Worm (Caenorhabditis elegans) whole organism, L4 larva: ENCODE measurements around the gene W06D11.2.
A peak's percentile ranks its signal among the peaks of the same experiment; 100 is the strongest.

Source experiments
- F26F4.8 ChIP-seq: fragments of 200-800 bp; sonication (Bioruptor generic); conservative IDR thresholded peaks from 2 replicates; pipeline ENCODE4 v1.3.6; 2022; ENCODE audit warnings: missing genetic modification characterization, missing compliant biosample characterization
- F49E8.2 ChIP-seq: sonication (generic microtip); optimal IDR thresholded peaks from 2 replicates; lab custom pipeline; 2016; ENCODE audit warnings: missing compliant biosample characterization, mild to moderate bottlenecking, missing genetic modification characterization, borderline replicate concordance
- T20F7.1 ChIP-seq: fragments of 200-800 bp; sonication (Bioruptor generic); optimal IDR thresholded peaks from 2 replicates; lab custom pipeline; 2018; ENCODE audit warnings: mild to moderate bottlenecking, missing genetic modification characterization, missing compliant biosample characterization
- T26A8.4 ChIP-seq: fragments of 200-800 bp; sonication (Bioruptor generic); IDR thresholded peaks from 2 replicates; pipeline ENCODE4 v1.3.6; 2022; ENCODE audit warnings: missing genetic modification characterization, missing compliant biosample characterization
- Y105C5A.15 ChIP-seq: fragments of 200-800 bp; sonication (Bioruptor generic); IDR thresholded peaks from 2 replicates; pipeline ENCODE4 v1.3.6; 2022; ENCODE audit warnings: missing genetic modification characterization, missing compliant biosample characterization
- Y75B8A.6 ChIP-seq: fragments of 200-800 bp; sonication (Bioruptor generic); IDR thresholded peaks from 2 replicates; pipeline ENCODE4 v1.3.6; 2022; ENCODE audit warnings: missing genetic modification reagents, missing genetic modification characterization, missing compliant biosample characterization
- aha-1 ChIP-seq: fragments of 150-350 bp; peaks from one replicate; lab custom pipeline; 2014; ENCODE audit warnings: missing biosample characterization, missing genetic modification characterization
- ama-1 ChIP-seq: fragments of 150-350 bp; optimal IDR thresholded peaks from 2 replicates; lab custom pipeline; 2014; ENCODE audit warnings: inconsistent platforms, mixed read lengths
- attf-4 ChIP-seq: sonication (generic microtip); optimal IDR thresholded peaks from 3 replicates; lab custom pipeline; 2017; ENCODE audit warnings: missing biosample characterization, missing genetic modification characterization
- ceh-20 ChIP-seq: fragments of 200-800 bp; sonication (Bioruptor generic); IDR thresholded peaks from 2 replicates; pipeline ENCODE4 v1.3.6; 2022; ENCODE audit warnings: missing genetic modification reagents, missing genetic modification characterization, missing compliant biosample characterization
- ceh-28 ChIP-seq: fragments of 150-350 bp; optimal IDR thresholded peaks from 2 replicates; lab custom pipeline; 2014; ENCODE audit warnings: missing biosample characterization, missing genetic modification reagents, missing genetic modification characterization
- ceh-32 ChIP-seq: sonication (generic microtip); optimal IDR thresholded peaks from 2 replicates; lab custom pipeline; 2016; ENCODE audit warnings: mild to moderate bottlenecking, missing genetic modification characterization, missing compliant biosample characterization; ENCODE audit not compliant: poor library complexity
- ceh-62 ChIP-seq: sonication (generic microtip); optimal IDR thresholded peaks from 2 replicates; lab custom pipeline; 2017; ENCODE audit warnings: missing biosample characterization, missing genetic modification characterization
- ctbp-1 ChIP-seq: fragments of 200-800 bp; sonication (Bioruptor generic); IDR thresholded peaks from 2 replicates; pipeline ENCODE4 v1.3.6; 2022; ENCODE audit warnings: missing genetic modification reagents, missing genetic modification characterization, missing compliant biosample characterization
- daf-16 ChIP-seq, 3 experiments: sonication (generic microtip); optimal IDR thresholded peaks; 2 replicates each; lab custom pipeline; 2016 to 2017; ENCODE audit warnings: missing genetic modification characterization in 3 of 3, missing genetic modification reagents in 3 of 3, mild to moderate bottlenecking in 2 of 3, missing compliant biosample characterization in 2 of 3, missing biosample characterization in 1 of 3, moderate library complexity in 1 of 3
- dmd-6 ChIP-seq: fragments of 200-800 bp; sonication (Bioruptor generic); IDR thresholded peaks from 2 replicates; pipeline ENCODE4 v1.3.6; 2022; ENCODE audit warnings: missing genetic modification reagents, missing genetic modification characterization, missing compliant biosample characterization
- dmd-8 ChIP-seq: fragments of 200-800 bp; sonication (Bioruptor generic); IDR thresholded peaks from 2 replicates; pipeline ENCODE4 v1.3.6; 2022; ENCODE audit warnings: missing genetic modification characterization, missing compliant biosample characterization
- duxl-1 ChIP-seq: sonication (generic microtip); optimal IDR thresholded peaks from 2 replicates; lab custom pipeline; 2016; ENCODE audit warnings: mild to moderate bottlenecking, missing genetic modification characterization, moderate library complexity, missing compliant biosample characterization; ENCODE audit not compliant: poor library complexity
- fkh-10 ChIP-seq: fragments of 150-350 bp; optimal IDR thresholded peaks from 2 replicates; lab custom pipeline; 2014; ENCODE audit warnings: missing biosample characterization, missing genetic modification reagents, missing genetic modification characterization
- jun-1 ChIP-seq: fragments of 150-350 bp; optimal IDR thresholded peaks from 2 replicates; lab custom pipeline; 2014; ENCODE audit warnings: missing biosample characterization, missing genetic modification reagents, missing genetic modification characterization
- lin-15B ChIP-seq: fragments of 150-350 bp; sonication (generic microtip); optimal IDR thresholded peaks from 3 replicates; lab custom pipeline; 2014; ENCODE audit warnings: missing biosample characterization, missing genetic modification characterization
- lir-3 ChIP-seq: sonication (generic microtip); optimal IDR thresholded peaks from 2 replicates; lab custom pipeline; 2016; ENCODE audit warnings: mild to moderate bottlenecking, missing genetic modification characterization, missing compliant biosample characterization
- lsy-2 ChIP-seq, 2 experiments: fragments of 150-350 bp in 1 of 2; sonication (generic microtip) in 1 of 2; optimal IDR thresholded peaks; 2 replicates each; lab custom pipeline; 2014 to 2017; ENCODE audit warnings: missing biosample characterization in 2 of 2, missing genetic modification characterization in 2 of 2
- madf-9 ChIP-seq: fragments of 200-800 bp; sonication (Bioruptor generic); conservative IDR thresholded peaks from 2 replicates; pipeline ENCODE4 v1.3.6; 2022; ENCODE audit warnings: missing genetic modification reagents, missing genetic modification characterization, missing compliant biosample characterization
- mep-1 ChIP-seq: fragments of 150-350 bp; sonication (generic microtip); optimal IDR thresholded peaks from 3 replicates; lab custom pipeline; 2014; ENCODE audit warnings: missing biosample characterization, missing genetic modification characterization
- nhr-237 ChIP-seq: sonication (generic microtip); optimal IDR thresholded peaks from 2 replicates; lab custom pipeline; 2017; ENCODE audit warnings: missing biosample characterization, missing genetic modification characterization
- nhr-41 ChIP-seq: fragments of 200-800 bp; sonication (Bioruptor generic); IDR thresholded peaks from 2 replicates; pipeline ENCODE4 v1.3.6; 2022; ENCODE audit warnings: missing genetic modification reagents, missing genetic modification characterization, missing compliant biosample characterization
- nhr-42 ChIP-seq: fragments of 200-800 bp; sonication (Bioruptor generic); IDR thresholded peaks from 2 replicates; pipeline ENCODE4 v1.3.6; 2022; ENCODE audit warnings: missing genetic modification characterization, missing compliant biosample characterization
- nhr-48 ChIP-seq: sonication (generic microtip); optimal IDR thresholded peaks from 2 replicates; lab custom pipeline; 2016; ENCODE audit warnings: mild to moderate bottlenecking, missing genetic modification characterization, missing compliant biosample characterization
- pha-4 ChIP-seq, 2 experiments: fragments of 150-350 bp in 1 of 2; fragments of 200-800 bp in 1 of 2; sonication (Bioruptor generic) in 1 of 2; IDR thresholded peaks in 1 of 2; optimal IDR thresholded peaks in 1 of 2; 2 replicates each; pipeline versions ENCODE4 v1.3.6 to Lab custom; 2014 to 2022; ENCODE audit warnings: missing genetic modification characterization in 2 of 2, missing genetic modification reagents in 2 of 2, missing biosample characterization in 1 of 2, missing compliant biosample characterization in 1 of 2
- php-3 ChIP-seq: fragments of 200-800 bp; sonication (Bioruptor generic); IDR thresholded peaks from 2 replicates; pipeline ENCODE4 v1.3.6; 2022; ENCODE audit warnings: missing genetic modification reagents, missing genetic modification characterization, missing compliant biosample characterization
- sdz-12 ChIP-seq: fragments of 200-800 bp; sonication (Bioruptor generic); optimal IDR thresholded peaks from 2 replicates; lab custom pipeline; 2018; ENCODE audit warnings: mild to moderate bottlenecking, missing genetic modification characterization, missing compliant biosample characterization
- set-16 ChIP-seq: fragments of 200-800 bp; sonication (Bioruptor generic); IDR thresholded peaks from 2 replicates; pipeline ENCODE4 v1.3.6; 2022; ENCODE audit warnings: missing genetic modification reagents, missing genetic modification characterization, missing compliant biosample characterization
- snpc-1.2 ChIP-seq: fragments of 200-800 bp; sonication (Bioruptor generic); IDR thresholded peaks from 2 replicates; pipeline ENCODE4 v1.3.6; 2022; ENCODE audit warnings: missing genetic modification reagents, missing genetic modification characterization, missing compliant biosample characterization
- snpc-4 ChIP-seq: fragments of 150-350 bp; optimal IDR thresholded peaks from 2 replicates; lab custom pipeline; 2014; ENCODE audit warnings: missing biosample characterization, missing genetic modification characterization
- spr-1 ChIP-seq: sonication (generic microtip); optimal IDR thresholded peaks from 2 replicates; lab custom pipeline; 2016; ENCODE audit warnings: mild to moderate bottlenecking, missing genetic modification characterization, missing compliant biosample characterization
- spr-3 ChIP-seq: fragments of 200-800 bp; sonication (Bioruptor generic); optimal IDR thresholded peaks from 2 replicates; lab custom pipeline; 2018; ENCODE audit warnings: mild to moderate bottlenecking, missing genetic modification characterization, missing compliant biosample characterization
- unc-130 ChIP-seq: sonication (generic microtip); optimal IDR thresholded peaks from 2 replicates; lab custom pipeline; 2016; ENCODE audit warnings: missing genetic modification reagents, missing genetic modification characterization, missing compliant biosample characterization
- unc-62 ChIP-seq, 3 experiments: fragments of 150-350 bp in 1 of 3; sonication (generic microtip); optimal IDR thresholded peaks in 2 of 3; peaks in 1 of 3; 1 replicate in 1 of 3; 2 replicates in 2 of 3; lab custom pipeline; 2014 to 2017; ENCODE audit warnings: missing biosample characterization in 3 of 3, missing genetic modification characterization in 3 of 3, missing genetic modification reagents in 3 of 3, missing genotype in 1 of 3
- vab-7 ChIP-seq: fragments of 200-800 bp; sonication (Bioruptor generic); IDR thresholded peaks from 2 replicates; pipeline ENCODE4 v1.3.6; 2022; ENCODE audit warnings: missing genetic modification reagents, missing genetic modification characterization, missing compliant biosample characterization
- zag-1 ChIP-seq: fragments of 150-350 bp; optimal IDR thresholded peaks from 2 replicates; lab custom pipeline; 2014; ENCODE audit warnings: missing biosample characterization, missing genetic modification characterization
- zip-2 ChIP-seq: fragments of 150-350 bp; optimal IDR thresholded peaks from 2 replicates; lab custom pipeline; 2014; ENCODE audit warnings: missing biosample characterization, missing genetic modification characterization
- ztf-11 ChIP-seq: fragments of 150-350 bp; optimal IDR thresholded peaks from 2 replicates; lab custom pipeline; 2014; ENCODE audit warnings: missing biosample characterization, missing genetic modification characterization
- ztf-7 ChIP-seq: fragments of 150-350 bp; optimal IDR thresholded peaks from 2 replicates; lab custom pipeline; 2014; ENCODE audit warnings: missing biosample characterization, missing genetic modification characterization

W06D11.2 gene

ce11 chrX:12296392-12296791, at the start of gene W06D11.2:
TSS of gene W06D11.2 (minus strand) at chrX:12296730.
- TF ChIP-seq ama-1, result no peak
- TF ChIP-seq unc-62 (GFP tag; optimal IDR thresholded peaks at IDR 0.05 in 1 of 2; lab: Kevin White, UChicago), result peak in 1 of 2 experiments; percentile 96
- TF ChIP-seq unc-62 (tag; optimal IDR thresholded peaks at IDR 0.05; lab: Kevin White, UChicago), result no peak
- no peak for TF ChIP-seq aha-1 (tag; lab: Kevin White, UChicago)
- no peak for TF ChIP-seq pha-4 (GFP tag; IDR thresholded peaks at IDR 0.05; lab: Robert Waterston, UW)
- TF ChIP-seq pha-4 (tag; optimal IDR thresholded peaks at IDR 0.05; lab: Kevin White, UChicago), result no peak

- no peak for TF ChIP-seq unc-62 (GFP tag; optimal IDR thresholded peaks at IDR 0.05 in 1 of 2; lab: Kevin White, UChicago)
- TF ChIP-seq unc-62 (tag; optimal IDR thresholded peaks at IDR 0.05; lab: Kevin White, UChicago), result no peak
- no peak for TF ChIP-seq dmd-8
- no peak for TF ChIP-seq T26A8.4 (GFP tag; lab: Robert Waterston, UW)
- TF ChIP-seq spr-3 (GFP tag; lab: Kevin White, UChicago), result no peak
- TF ChIP-seq lin-15B (tag; lab: Kevin White, UChicago), result no peak
- TF ChIP-seq Y105C5A.15, result no peak
- TF ChIP-seq ctbp-1 (GFP tag; lab: Robert Waterston, UW), result no peak
- TF ChIP-seq unc-130, result no peak
- TF ChIP-seq dmd-6, result no peak
- no peak for TF ChIP-seq ceh-32 (tag; lab: Kevin White, UChicago)
- no peak for TF ChIP-seq ceh-28 (tag; lab: Kevin White, UChicago)
- no peak for TF ChIP-seq ztf-11
- TF ChIP-seq, all 104 proteins: peak for 0
Observed at ce11 chrX:12343279-12343678, 46.7 kb upstream of the W06D11.2 start, which contains the start of the genes nspc-9 and nspc-10. TSS of gene nspc-9 (minus strand) at chrX:12343379. TSS of gene nspc-10 (plus strand) at chrX:12343609.

DNA sequence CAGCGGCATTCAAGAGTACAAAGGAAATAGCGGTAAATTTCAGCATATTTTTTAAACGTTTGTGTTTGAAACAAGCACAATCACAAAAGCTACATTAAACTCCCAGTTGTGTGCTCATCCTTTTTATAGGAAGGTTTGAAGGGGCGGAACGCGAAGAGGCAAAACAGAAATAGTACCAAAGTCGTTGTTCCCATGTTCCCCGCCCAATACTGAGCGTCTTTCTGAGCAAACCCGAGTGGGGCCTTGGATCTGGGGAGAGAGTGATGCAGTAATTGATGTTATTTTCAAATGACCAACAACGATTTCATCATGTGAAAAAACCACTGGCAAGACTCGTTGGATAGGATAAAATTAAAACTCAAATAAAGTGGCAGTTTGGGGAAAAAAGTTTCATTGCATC, 44.8 kb upstream of the W06D11.2 start, which contains the start of gene zig-2:
TSS of gene zig-2 (minus strand) at position 101 of the 400 bp plus-strand sequence.
- no peak for TF ChIP-seq jun-1
- no peak for TF ChIP-seq snpc-4 (tag; lab: Kevin White, UChicago)
- no peak for TF ChIP-seq nhr-48 (tag; lab: Kevin White, UChicago)
- TF ChIP-seq zip-2 (tag; lab: Kevin White, UChicago), result no peak
- no peak for TF ChIP-seq php-3 (GFP tag; lab: Robert Waterston, UW)
- TF ChIP-seq F26F4.8, result no peak
- no peak for TF ChIP-seq sdz-12 (GFP tag; lab: Kevin White, UChicago)
- TF ChIP-seq vab-7 (GFP tag; lab: Robert Waterston, UW), result no peak
- no peak for TF ChIP-seq mep-1 (tag; lab: Kevin White, UChicago)
- no peak for TF ChIP-seq ceh-62 (tag; lab: Kevin White, UChicago)
- TF ChIP-seq ceh-20 (GFP tag; lab: Robert Waterston, UW), result no peak
- no peak for TF ChIP-seq T20F7.1 (GFP tag; lab: Kevin White, UChicago)
- no peak for TF ChIP-seq zag-1
- no peak for TF ChIP-seq attf-4

ce11 chrX:12337846-12338490, 41.4 kb upstream of the W06D11.2 start, which contains the start of gene srd-44:
TSS of gene srd-44 (plus strand) at chrX:12338440.
- TF ChIP-seq fkh-10 (GFP tag; lab: Kevin White, UChicago), result no peak
- TF ChIP-seq lsy-2 (tag; optimal IDR thresholded peaks at IDR 0.05; lab: Kevin White, UChicago), result no peak
- TF ChIP-seq ztf-7 (tag; lab: Kevin White, UChicago), result no peak
- TF ChIP-seq T20F7.1 (GFP tag; lab: Kevin White, UChicago), result no peak
- no peak; the same call in 1 of the 2 replicates for TF ChIP-seq nhr-41 (GFP tag; lab: Robert Waterston, UW)
- 0 out of 2 replicates have a peak, but pooled peaks have one; percentile 47 for TF ChIP-seq nhr-42 (GFP tag; lab: Robert Waterston, UW)
- 0 out of 2 replicates have a peak, but pooled peaks have one; percentile 47 for TF ChIP-seq Y75B8A.6
- no peak for TF ChIP-seq dmd-8
- no peak for TF ChIP-seq lir-3
- no peak for TF ChIP-seq ceh-62 (tag; lab: Kevin White, UChicago)
- TF ChIP-seq snpc-1.2, result peak; percentile 88
- TF ChIP-seq ama-1, result no peak
- no peak for TF ChIP-seq madf-9 (GFP tag; lab: Robert Waterston, UW)
- TF ChIP-seq F49E8.2, result no peak
- TF ChIP-seq spr-1 (tag; lab: Kevin White, UChicago), result peak; percentile 4
- TF ChIP-seq nhr-48 (tag; lab: Kevin White, UChicago), result peak; percentile 43
- TF ChIP-seq duxl-1 (tag; lab: Kevin White, UChicago), result peak; percentile 39
- no peak for TF ChIP-seq jun-1
- TF ChIP-seq set-16 (GFP tag; lab: Robert Waterston, UW), result no peak
- TF ChIP-seq nhr-237 (tag; lab: Kevin White, UChicago), result no peak
- TF ChIP-seq daf-16 (GFP tag; optimal IDR thresholded peaks at IDR 0.05; lab: Kevin White, UChicago), result peak; percentile 8 to 30
- no peak for TF ChIP-seq daf-16 (tag; optimal IDR thresholded peaks at IDR 0.05; lab: Kevin White, UChicago)
- no peak for TF ChIP-seq Y105C5A.15
